Worm (Caenorhabditis elegans) whole organism, young adult: ENCODE data around the gene rop-1.
A peak's percentile ranks its signal among the peaks of the same experiment; 100 is the strongest.

Experiments
- F22D6.2 ChIP-seq: sonication (generic microtip); optimal IDR thresholded peaks from 2 replicates; lab custom pipeline; 2016; ENCODE audit warnings: mild to moderate bottlenecking, missing genetic modification characterization, missing compliant biosample characterization
- ets-4 ChIP-seq: fragments of 200-800 bp; sonication (Bioruptor generic); optimal IDR thresholded peaks from 2 replicates; lab custom pipeline; 2018; ENCODE audit warnings: mild to moderate bottlenecking, missing genetic modification characterization, missing compliant biosample characterization
- sea-2 ChIP-seq: fragments of 200-800 bp; sonication (Bioruptor generic); IDR thresholded peaks from 2 replicates; pipeline ENCODE4 v1.3.6; 2022; ENCODE audit warnings: missing genetic modification characterization, missing compliant biosample characterization
- snpc-4 ChIP-seq, 5 experiments: fragments of 150-350 bp in 1 of 5; sonication (generic microtip) in 4 of 5; optimal IDR thresholded peaks; 2 replicates each; lab custom pipeline; 2014 to 2018; ENCODE audit warnings: missing genetic modification characterization in 5 of 5, missing biosample characterization in 3 of 5, antibody characterized with exemption in 2 of 5, mild to moderate bottlenecking in 2 of 5, missing compliant biosample characterization in 2 of 5, missing genotype in 2 of 5, moderate library complexity in 2 of 5, missing genetic modification reagents in 1 of 5
- unc-62 ChIP-seq: fragments of 150-350 bp; optimal IDR thresholded peaks from 2 replicates; lab custom pipeline; 2014; ENCODE audit warnings: missing biosample characterization, missing genetic modification reagents, missing genetic modification characterization

DNA sequence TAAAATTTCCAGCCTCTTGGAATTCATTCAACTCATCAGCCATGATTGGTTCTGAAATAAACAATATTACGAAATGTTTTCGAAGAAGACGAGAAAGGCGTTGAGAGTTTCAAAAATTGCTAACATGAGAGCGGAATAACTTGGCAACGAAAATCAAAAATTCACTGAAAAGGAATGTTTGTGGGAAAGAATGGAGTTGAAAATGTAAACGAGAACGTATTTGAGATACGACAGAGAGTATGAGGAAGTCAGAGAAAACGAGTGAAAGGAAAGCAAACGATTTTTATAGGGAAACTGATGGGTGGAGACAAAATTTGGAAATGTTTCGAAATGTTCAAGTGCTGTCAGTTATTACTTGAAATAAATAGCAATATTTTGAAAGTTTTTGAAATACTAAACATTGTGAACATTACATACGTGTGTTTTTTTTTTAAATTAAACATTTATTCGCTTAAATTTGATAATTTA, at the start of gene rop-1:
- TF ChIP-seq ets-4 (GFP tag; lab: Kevin White, UChicago) (no peak), sea-2 (GFP tag; lab: Robert Waterston, UW) (no peak), F22D6.2 (tag; lab: Kevin White, UChicago) (no peak), snpc-4 (GFP tag; optimal IDR thresholded peaks at IDR 0.05; lab: Kevin White, UChicago) (no peak), snpc-4 (tag; optimal IDR thresholded peaks at IDR 0.05; lab: Kevin White, UChicago) (peak in 1 of 4 experiments; percentile 8), unc-62 (GFP tag; lab: Kevin White, UChicago) (peak; percentile 42)
